Worm (Caenorhabditis elegans): Measurements from ENCODE around the gene F15H10.9.

F15H10.9 gene

ce11 chrV:10432607-10433006, 18.1 kb upstream of the F15H10.9 start:
- TF ChIP-seq lin-39 (tag; optimal IDR thresholded peaks at IDR 0.05) (no peak), mdt-29 (GFP tag; IDR thresholded peaks at IDR 0.05) (no peak), D1046.2 (GFP tag; IDR thresholded peaks at IDR 0.05) (no peak), daf-12 (tag; optimal IDR thresholded peaks at IDR 0.05) (no peak), madf-5 (GFP tag; IDR thresholded peaks at IDR 0.05) (no peak), pqm-1 (tag; optimal IDR thresholded peaks at IDR 0.05) (peak; percentile 99), dmd-6 (GFP tag; IDR thresholded peaks at IDR 0.05) (peak; percentile 89), mes-2 (tag; optimal IDR thresholded peaks at IDR 0.05; ENCODE audit: poor library complexity, severe bottlenecking) (no peak), aha-1 (tag) (no peak), dpl-1 (GFP tag; optimal IDR thresholded peaks at IDR 0.05) (no peak), duxl-1 (tag; optimal IDR thresholded peaks at IDR 0.05; ENCODE audit: poor library complexity) (no peak), gei-8 (GFP tag; optimal IDR thresholded peaks at IDR 0.05) (no peak), lsy-2 (tag; optimal IDR thresholded peaks at IDR 0.05) (no peak), lin-29 (GFP tag; IDR thresholded peaks at IDR 0.05) (no peak), fos-1 (tag; optimal IDR thresholded peaks at IDR 0.05) (no peak), ztf-11 (tag; optimal IDR thresholded peaks at IDR 0.05) (no peak), lin-15B (tag; optimal IDR thresholded peaks at IDR 0.05) (no peak), ZK337.2 (GFP tag; IDR thresholded peaks at IDR 0.05) (no peak), dmd-9 (GFP tag; IDR thresholded peaks at IDR 0.05) (no peak), madf-9 (GFP tag; conservative IDR thresholded peaks at IDR 0.05) (no peak), hlh-30 (tag; optimal IDR thresholded peaks at IDR 0.05; ENCODE audit: insufficient read depth) (peak; percentile 31), Y75B8A.6 (GFP tag; IDR thresholded peaks at IDR 0.05) (no peak), mxl-3 (GFP tag; optimal IDR thresholded peaks at IDR 0.05) (no peak), mdl-1 (tag; optimal IDR thresholded peaks at IDR 0.05) (peak in 1 of 2 experiments; percentile 64), skn-1 (tag; optimal IDR thresholded peaks at IDR 0.05) (no peak), nhr-42 (GFP tag; IDR thresholded peaks at IDR 0.05) (no peak), spr-3 (GFP tag; optimal IDR thresholded peaks at IDR 0.05) (no peak), nhr-11 (tag; optimal IDR thresholded peaks at IDR 0.05) (no peak), Y105C5A.15 (GFP tag; IDR thresholded peaks at IDR 0.05) (no peak), ceh-82 (tag; optimal IDR thresholded peaks at IDR 0.05) (no peak), dmd-8 (GFP tag; IDR thresholded peaks at IDR 0.05) (no peak), nhr-48 (tag; optimal IDR thresholded peaks at IDR 0.05) (no peak), nhr-6 (tag; optimal IDR thresholded peaks at IDR 0.05) (no peak), ztf-7 (tag; optimal IDR thresholded peaks at IDR 0.05) (no peak), arid-1 (GFP tag; conservative IDR thresholded peaks at IDR 0.05) (no peak), unc-130 (GFP tag; optimal IDR thresholded peaks at IDR 0.05) (no peak), hif-1 (tag; optimal IDR thresholded peaks at IDR 0.05) (no peak), nhr-111 (GFP tag; optimal IDR thresholded peaks at IDR 0.05) (no peak), pha-4 (GFP tag; IDR thresholded peaks at IDR 0.05) (peak; percentile 34; the same call in 1 of the 2 replicates), pha-4 (tag; optimal IDR thresholded peaks at IDR 0.05) (no peak), nhr-102 (tag; optimal IDR thresholded peaks at IDR 0.05) (no peak), ctbp-1 (GFP tag; IDR thresholded peaks at IDR 0.05) (no peak), lin-1 (GFP tag; IDR thresholded peaks at IDR 0.05) (peak; percentile 56; the same call in 1 of the 2 replicates), daf-16 (GFP tag; optimal IDR thresholded peaks at IDR 0.05) (peak in 1 of 2 experiments; percentile 6), daf-16 (tag; optimal IDR thresholded peaks at IDR 0.05) (peak; percentile 91), lin-13 (GFP tag; optimal IDR thresholded peaks at IDR 0.05) (no peak), zfp-3 (GFP tag; conservative IDR thresholded peaks at IDR 0.05) (no peak), rbr-2 (tag; optimal IDR thresholded peaks at IDR 0.05) (no peak), tra-1 (GFP tag; IDR thresholded peaks at IDR 0.05) (no peak), R02D3.7 (tag; optimal IDR thresholded peaks at IDR 0.05) (no peak), unc-39 (tag; optimal IDR thresholded peaks at IDR 0.05) (no peak), egl-43 (GFP tag; IDR thresholded peaks at IDR 0.05) (no peak), saeg-2 (GFP tag; IDR thresholded peaks at IDR 0.05) (no peak)
